Fruit fly (Drosophila melanogaster) whole organism, prepupa: ENCODE data around the gene ND-B14.5A.

Experiments used
- CG16779 ChIP-seq: fragments of 200-800 bp; sonication (Bioruptor generic); optimal IDR thresholded peaks from 3 replicates; lab custom pipeline; 2017; ENCODE audit warnings: missing biosample characterization, mild to moderate bottlenecking, missing genetic modification characterization
- CG34406 ChIP-seq: fragments of 200-800 bp; sonication (Bioruptor generic); optimal IDR thresholded peaks from 3 replicates; lab custom pipeline; 2016; ENCODE audit warnings: missing biosample characterization, missing genetic modification characterization
- CG6792 ChIP-seq: fragments of 200-800 bp; sonication (Bioruptor generic); optimal IDR thresholded peaks from 3 replicates; lab custom pipeline; 2016; ENCODE audit warnings: missing biosample characterization, missing genetic modification characterization
- CG6854 ChIP-seq: fragments of 200-800 bp; sonication (Bioruptor generic); optimal IDR thresholded peaks from 2 replicates; lab custom pipeline; 2017; ENCODE audit warnings: missing biosample characterization, mild to moderate bottlenecking, missing genetic modification characterization
- Eip93F ChIP-seq: fragments of 200-800 bp; sonication (Bioruptor generic); optimal IDR thresholded peaks from 2 replicates; lab custom pipeline; 2016; ENCODE audit warnings: missing biosample characterization, mild to moderate bottlenecking, missing genetic modification characterization
- Hr39 ChIP-seq: fragments of 200-800 bp; sonication (Bioruptor generic); optimal IDR thresholded peaks from 2 replicates; lab custom pipeline; 2016; ENCODE audit warnings: missing biosample characterization, missing genetic modification characterization
- lz ChIP-seq: fragments of 200-800 bp; sonication (Bioruptor generic); optimal IDR thresholded peaks from 3 replicates; lab custom pipeline; 2016; ENCODE audit warnings: missing biosample characterization, missing genetic modification characterization

dm6 chrX:2141159-2141853 is 31.0 kb upstream of the ND-B14.5A start, which contains the start of gene D2hgdh:
- no peak for TF ChIP-seq CG6792
- TF ChIP-seq CG6854 (GFP tag; lab: Kevin White, UChicago) = no peak
- TF ChIP-seq lz = peak; percentile 21
- peak; percentile 39 for TF ChIP-seq Hr39 (GFP tag; lab: Kevin White, UChicago)
- no peak for TF ChIP-seq Eip93F
- no peak for TF ChIP-seq CG34406 (GFP tag; lab: Kevin White, UChicago)
- no peak for TF ChIP-seq CG16779 (tag; lab: Kevin White, UChicago)
